Worm (Caenorhabditis elegans): ENCODE results near the gene abts-4.
A peak's percentile ranks its signal among the peaks of the same experiment; 100 is the strongest.

abts-4 gene

DNA sequence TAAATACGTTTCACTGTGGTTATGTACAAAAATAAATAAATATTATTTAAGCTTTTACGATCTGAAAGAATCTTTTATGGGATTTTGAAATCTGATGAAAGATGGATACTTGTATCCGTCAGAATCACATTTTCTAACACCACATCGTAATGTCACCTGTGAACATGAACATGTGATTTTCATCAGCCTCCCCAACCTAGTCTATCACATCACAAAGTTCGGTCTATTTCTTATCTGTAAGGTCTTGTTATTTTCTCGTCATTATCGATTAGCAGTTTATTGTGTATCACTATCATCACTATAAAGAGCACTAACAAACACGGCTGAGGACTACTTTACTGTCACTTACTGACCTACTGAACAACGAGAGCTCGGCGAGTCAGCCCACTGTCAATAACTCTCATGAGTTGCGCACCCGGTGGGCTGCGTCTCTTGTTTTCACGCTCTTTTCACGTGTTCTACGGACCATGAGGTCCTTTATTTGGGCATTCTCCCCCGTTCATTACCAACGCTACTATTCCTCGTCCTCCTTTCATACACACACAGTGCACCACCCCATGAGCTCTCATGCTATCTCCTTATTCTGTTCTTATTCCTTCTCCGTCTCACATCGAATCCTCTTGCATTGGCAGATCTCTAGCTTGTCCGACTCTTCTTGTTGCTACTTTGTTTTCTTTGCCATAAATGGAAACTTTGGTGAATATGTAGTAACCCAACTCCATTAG, 45.8 kb upstream of the abts-4 start (continued):
- TF ChIP-seq sdz-12 (GFP tag; optimal IDR thresholded peaks at IDR 0.05) (no peak), dmd-9 (GFP tag; IDR thresholded peaks at IDR 0.05) (no peak), Y48G9A.11 (GFP tag; IDR thresholded peaks at IDR 0.05) (no peak), pha-4 (GFP tag; IDR thresholded peaks at IDR 0.05) (no peak), pha-4 (tag; optimal IDR thresholded peaks at IDR 0.05) (no peak), aha-1 (tag) (peak; percentile 28), egl-43 (GFP tag; IDR thresholded peaks at IDR 0.05) (no peak), zfp-3 (GFP tag; conservative IDR thresholded peaks at IDR 0.05) (no peak), fkh-10 (GFP tag; optimal IDR thresholded peaks at IDR 0.05) (no peak), F37D6.2 (tag; optimal IDR thresholded peaks at IDR 0.05) (no peak), daf-19 (GFP tag; conservative IDR thresholded peaks at IDR 0.05) (no peak), skn-1 (tag; optimal IDR thresholded peaks at IDR 0.05) (no peak), ces-1 (GFP tag; optimal IDR thresholded peaks at IDR 0.05) (no peak), nhr-111 (GFP tag; optimal IDR thresholded peaks at IDR 0.05) (no peak), lin-29 (GFP tag; IDR thresholded peaks at IDR 0.05) (no peak), php-3 (GFP tag; IDR thresholded peaks at IDR 0.05) (0 out of 2 replicates have a peak, but pooled peaks have one; percentile 7), F10B5.3 (tag; optimal IDR thresholded peaks at IDR 0.05) (no peak), arid-1 (GFP tag; conservative IDR thresholded peaks at IDR 0.05) (no peak), lir-3 (tag; optimal IDR thresholded peaks at IDR 0.05) (no peak), nhr-10 (tag; optimal IDR thresholded peaks at IDR 0.05) (peak; percentile 2), nhr-102 (tag; optimal IDR thresholded peaks at IDR 0.05) (peak; percentile 5), unc-130 (GFP tag; optimal IDR thresholded peaks at IDR 0.05) (no peak), lin-1 (GFP tag; IDR thresholded peaks at IDR 0.05) (no peak), nhr-42 (GFP tag; IDR thresholded peaks at IDR 0.05) (no peak), set-16 (GFP tag; IDR thresholded peaks at IDR 0.05) (no peak), nhr-11 (tag; optimal IDR thresholded peaks at IDR 0.05) (peak; percentile 33), mes-2 (tag; optimal IDR thresholded peaks at IDR 0.05; ENCODE audit: poor library complexity, severe bottlenecking) (peak; percentile 16), zfp-2 (tag; optimal IDR thresholded peaks at IDR 0.05) (no peak), zip-11 (GFP tag; IDR thresholded peaks at IDR 0.05) (no peak), T26A8.4 (GFP tag; IDR thresholded peaks at IDR 0.05) (0 out of 2 replicates have a peak, but pooled peaks have one; percentile 24), nhr-237 (tag; optimal IDR thresholded peaks at IDR 0.05) (no peak), T20F7.1 (GFP tag; optimal IDR thresholded peaks at IDR 0.05) (peak; percentile 44), nhr-41 (GFP tag; IDR thresholded peaks at IDR 0.05) (no peak), zag-1 (tag; optimal IDR thresholded peaks at IDR 0.05) (no peak)

DNA sequence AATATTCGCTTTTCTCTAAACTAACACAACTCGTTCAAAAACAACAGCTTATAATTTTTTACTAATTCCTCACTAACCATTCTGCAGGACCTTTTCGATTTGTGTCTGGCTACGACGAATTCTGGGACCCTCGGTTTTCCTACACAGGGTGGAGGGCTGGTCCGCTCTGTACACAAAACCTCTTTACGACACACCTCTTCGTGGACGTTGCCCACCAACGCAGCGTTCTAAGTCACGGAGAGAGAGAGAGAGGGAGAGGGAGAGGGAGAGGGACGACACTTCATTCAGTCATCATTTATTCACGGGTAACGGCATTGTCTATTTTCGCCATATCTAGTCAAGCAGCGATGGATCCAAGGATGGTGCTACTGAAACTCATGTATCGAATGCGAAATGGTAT, 44.9 kb upstream of the abts-4 start, which contains the start of gene atg-2:
Gene atg-2 (plus strand): TSS at position 301 of the 400 bp plus-strand sequence.
- TF ChIP-seq ama-1 (optimal IDR thresholded peaks at IDR 0.05): no peak
- no peak for TF ChIP-seq egl-27 (tag; optimal IDR thresholded peaks at IDR 0.05)
- no peak for TF ChIP-seq php-3 (GFP tag; IDR thresholded peaks at IDR 0.05)
- no peak for TF ChIP-seq lin-13 (GFP tag; optimal IDR thresholded peaks at IDR 0.05)
- TF ChIP-seq aha-1 (tag): no peak
- TF ChIP-seq fkh-10 (GFP tag; optimal IDR thresholded peaks at IDR 0.05): no peak
- TF ChIP-seq nhr-42 (GFP tag; IDR thresholded peaks at IDR 0.05): no peak
- TF ChIP-seq snpc-1.2 (GFP tag; IDR thresholded peaks at IDR 0.05): no peak
- TF ChIP-seq arid-1 (GFP tag; conservative IDR thresholded peaks at IDR 0.05): no peak
- no peak for TF ChIP-seq nhr-28 (tag; optimal IDR thresholded peaks at IDR 0.05)
- TF ChIP-seq F10B5.3 (tag; optimal IDR thresholded peaks at IDR 0.05): no peak
- TF ChIP-seq nhr-48 (tag; optimal IDR thresholded peaks at IDR 0.05): no peak
- TF ChIP-seq spr-1 (tag; optimal IDR thresholded peaks at IDR 0.05): no peak
- TF ChIP-seq sdz-12 (GFP tag; optimal IDR thresholded peaks at IDR 0.05): no peak
- no peak for TF ChIP-seq rbr-2 (tag; optimal IDR thresholded peaks at IDR 0.05)
- no peak for TF ChIP-seq lin-38 (GFP tag; IDR thresholded peaks at IDR 0.05)
- no peak for TF ChIP-seq saeg-2 (GFP tag; IDR thresholded peaks at IDR 0.05)
- TF ChIP-seq lim-7 (GFP tag; IDR thresholded peaks at IDR 0.05): no peak
